Worm (Caenorhabditis elegans) whole organism, young adult: ENCODE results near the gene T05H10.4.

Source experiments
- F23B12.7 ChIP-seq: sonication (generic microtip); optimal IDR thresholded peaks from 2 replicates; lab custom pipeline; 2017; ENCODE audit warnings: missing genetic modification characterization, mild to moderate bottlenecking, missing compliant biosample characterization, antibody characterized with exemption, moderate library complexity; ENCODE audit not compliant: insufficient read depth
- F55B11.4 ChIP-seq: sonication (generic microtip); optimal IDR thresholded peaks from 2 replicates; lab custom pipeline; 2016; ENCODE audit warnings: missing compliant biosample characterization, missing genetic modification characterization, borderline replicate concordance; ENCODE audit not compliant: insufficient read depth
- F57A8.1 ChIP-seq: fragments of 200-800 bp; sonication (Bioruptor generic); optimal IDR thresholded peaks from 2 replicates; lab custom pipeline; 2018; ENCODE audit warnings: mild to moderate bottlenecking, missing genetic modification characterization, moderate library complexity, missing compliant biosample characterization
- K12H6.12 ChIP-seq: fragments of 200-800 bp; sonication (Bioruptor generic); optimal IDR thresholded peaks from 2 replicates; lab custom pipeline; 2018; ENCODE audit warnings: mild to moderate bottlenecking, missing genetic modification characterization, missing compliant biosample characterization
- T07F8.4 ChIP-seq: sonication (generic microtip); optimal IDR thresholded peaks from 2 replicates; lab custom pipeline; 2016; ENCODE audit warnings: mild to moderate bottlenecking, missing genetic modification characterization, moderate library complexity, missing compliant biosample characterization
- Y56A3A.18 ChIP-seq: fragments of 200-800 bp; sonication (Bioruptor generic); IDR thresholded peaks from 2 replicates; pipeline ENCODE4 v1.3.6; 2022; ENCODE audit warnings: missing genetic modification reagents, missing genetic modification characterization, missing compliant biosample characterization
- Y95B8A.8 ChIP-seq: fragments of 200-800 bp; sonication (Bioruptor generic); IDR thresholded peaks from 2 replicates; pipeline ENCODE4 v1.3.6; 2022; ENCODE audit warnings: missing genetic modification reagents, missing genetic modification characterization, missing compliant biosample characterization
- ama-1 ChIP-seq, 3 experiments: fragments of 150-350 bp in 1 of 3; sonication (generic microtip) in 2 of 3; optimal IDR thresholded peaks; 2 replicates each; lab custom pipeline; 2014 to 2018; ENCODE audit warnings: missing biosample characterization in 2 of 3, missing genetic modification characterization in 2 of 3, missing genetic modification reagents in 2 of 3
- attf-5 ChIP-seq: fragments of 200-800 bp; sonication (Bioruptor generic); optimal IDR thresholded peaks from 2 replicates; lab custom pipeline; 2018; ENCODE audit warnings: mild to moderate bottlenecking, missing genetic modification characterization, missing compliant biosample characterization
- ccch-3 ChIP-seq: fragments of 200-800 bp; sonication (Bioruptor generic); optimal IDR thresholded peaks from 2 replicates; lab custom pipeline; 2018; ENCODE audit warnings: mild to moderate bottlenecking, missing genetic modification characterization, missing compliant biosample characterization
- cebp-1 ChIP-seq, 2 experiments: fragments of 200-800 bp in 1 of 2; sonication (Bioruptor generic) in 1 of 2; sonication (generic microtip) in 1 of 2; IDR thresholded peaks in 1 of 2; optimal IDR thresholded peaks in 1 of 2; 2 replicates each; pipeline versions ENCODE4 v1.3.6 to Lab custom; 2017 to 2022; ENCODE audit warnings: missing compliant biosample characterization in 2 of 2, missing genetic modification characterization in 2 of 2, mild to moderate bottlenecking in 1 of 2, missing genetic modification reagents in 1 of 2, moderate library complexity in 1 of 2
- cebp-2 ChIP-seq: fragments of 200-800 bp; sonication (Bioruptor generic); IDR thresholded peaks from 2 replicates; pipeline ENCODE4 v1.3.6; 2022; ENCODE audit warnings: missing genetic modification characterization, missing compliant biosample characterization
- ceh-27 ChIP-seq: fragments of 200-800 bp; sonication (Bioruptor generic); optimal IDR thresholded peaks from 2 replicates; lab custom pipeline; 2018; ENCODE audit warnings: mild to moderate bottlenecking, missing genetic modification characterization, moderate library complexity, missing compliant biosample characterization
- ceh-58 ChIP-seq: fragments of 200-800 bp; sonication (Bioruptor generic); IDR thresholded peaks from 2 replicates; pipeline ENCODE4 v1.3.6; 2022; ENCODE audit warnings: missing genetic modification characterization, missing compliant biosample characterization
- dpff-1 ChIP-seq: sonication (generic microtip); optimal IDR thresholded peaks from 2 replicates; lab custom pipeline; 2017; ENCODE audit warnings: mild to moderate bottlenecking, missing genetic modification characterization, missing compliant biosample characterization
- gei-17 ChIP-seq: fragments of 200-800 bp; sonication (Bioruptor generic); optimal IDR thresholded peaks from 2 replicates; lab custom pipeline; 2018; ENCODE audit warnings: mild to moderate bottlenecking, missing genetic modification characterization, missing compliant biosample characterization
- let-526 ChIP-seq: fragments of 200-800 bp; sonication (Bioruptor generic); IDR thresholded peaks from 2 replicates; pipeline ENCODE4 v1.3.6; 2022; ENCODE audit warnings: missing genetic modification reagents, missing genetic modification characterization, missing compliant biosample characterization
- lin-26 ChIP-seq: fragments of 200-800 bp; sonication (Bioruptor generic); IDR thresholded peaks from 2 replicates; pipeline ENCODE4 v1.3.6; 2022; ENCODE audit warnings: missing genetic modification reagents, missing genetic modification characterization, missing compliant biosample characterization
- lin-35 ChIP-seq, 3 experiments: fragments of 150-350 bp in 2 of 3; sonication (generic microtip) in 1 of 3; optimal IDR thresholded peaks; 2 replicates each; lab custom pipeline; 2014 to 2018; ENCODE audit warnings: missing biosample characterization in 3 of 3, missing genetic modification characterization in 3 of 3, missing genetic modification reagents in 3 of 3
- lin-54 ChIP-seq: fragments of 200-800 bp; sonication (Bioruptor generic); optimal IDR thresholded peaks from 2 replicates; lab custom pipeline; 2018; ENCODE audit warnings: mild to moderate bottlenecking, missing genetic modification characterization, missing compliant biosample characterization
- lir-1 ChIP-seq: fragments of 200-800 bp; sonication (Bioruptor generic); conservative IDR thresholded peaks from 2 replicates; pipeline ENCODE4 v1.3.6; 2022; ENCODE audit warnings: missing genetic modification reagents, missing genetic modification characterization, missing compliant biosample characterization
- lsl-1 ChIP-seq: fragments of 200-800 bp; sonication (Bioruptor generic); optimal IDR thresholded peaks from 2 replicates; lab custom pipeline; 2018; ENCODE audit warnings: mild to moderate bottlenecking, missing genetic modification characterization, moderate library complexity, missing compliant biosample characterization
- madf-3 ChIP-seq: fragments of 200-800 bp; sonication (Bioruptor generic); IDR thresholded peaks from 2 replicates; pipeline ENCODE4 v1.3.6; 2022; ENCODE audit warnings: missing genetic modification reagents, missing genetic modification characterization, missing compliant biosample characterization
- madf-6 ChIP-seq: fragments of 200-800 bp; sonication (Bioruptor generic); IDR thresholded peaks from 2 replicates; pipeline ENCODE4 v1.3.6; 2022; ENCODE audit warnings: missing genetic modification reagents, missing genetic modification characterization, missing compliant biosample characterization
- mes-4 ChIP-seq: sonication (generic microtip); optimal IDR thresholded peaks from 2 replicates; lab custom pipeline; 2016; ENCODE audit warnings: missing genotype, missing genetic modification characterization, missing compliant biosample characterization
- mxl-1 ChIP-seq: sonication (generic microtip); optimal IDR thresholded peaks from 2 replicates; lab custom pipeline; 2016; ENCODE audit warnings: missing genetic modification characterization, missing compliant biosample characterization
- nfya-2 ChIP-seq: fragments of 200-800 bp; sonication (Bioruptor generic); IDR thresholded peaks from 2 replicates; pipeline ENCODE4 v1.3.6; 2022; ENCODE audit warnings: missing genetic modification reagents, missing genetic modification characterization, missing compliant biosample characterization
- nhr-80 ChIP-seq: sonication (generic microtip); optimal IDR thresholded peaks from 2 replicates; lab custom pipeline; 2016; ENCODE audit warnings: missing genetic modification characterization, missing compliant biosample characterization
- pha-4 ChIP-seq: fragments of 150-350 bp; sonication (generic microtip); optimal IDR thresholded peaks from 2 replicates; lab custom pipeline; 2014; ENCODE audit warnings: missing biosample characterization, missing genetic modification reagents, missing genetic modification characterization
- snpc-1.3 ChIP-seq: sonication (generic microtip); optimal IDR thresholded peaks from 2 replicates; lab custom pipeline; 2017; ENCODE audit warnings: missing genetic modification characterization, mild to moderate bottlenecking, missing compliant biosample characterization, antibody characterized with exemption, moderate library complexity, missing genotype, missing genetic modification reagents; ENCODE audit not compliant: insufficient read depth
- somi-1 ChIP-seq: fragments of 200-800 bp; sonication (Bioruptor generic); optimal IDR thresholded peaks from 2 replicates; lab custom pipeline; 2018; ENCODE audit warnings: mild to moderate bottlenecking, missing genetic modification characterization, missing compliant biosample characterization
- sptf-2 ChIP-seq: fragments of 200-800 bp; sonication (Bioruptor generic); optimal IDR thresholded peaks from 2 replicates; lab custom pipeline; 2018; ENCODE audit warnings: mild to moderate bottlenecking, missing genetic modification characterization, missing compliant biosample characterization
- tbx-9 ChIP-seq: sonication (generic microtip); optimal IDR thresholded peaks from 2 replicates; lab custom pipeline; 2016; ENCODE audit warnings: borderline replicate concordance, missing genetic modification characterization, inconsistent platforms, missing compliant biosample characterization
- unc-130 ChIP-seq: sonication (generic microtip); optimal IDR thresholded peaks from 2 replicates; lab custom pipeline; 2016; ENCODE audit warnings: missing genetic modification reagents, missing genetic modification characterization, missing compliant biosample characterization
- unc-62 ChIP-seq: fragments of 150-350 bp; optimal IDR thresholded peaks from 2 replicates; lab custom pipeline; 2014; ENCODE audit warnings: missing biosample characterization, missing genetic modification reagents, missing genetic modification characterization
- zim-3 ChIP-seq: sonication (generic microtip); optimal IDR thresholded peaks from 2 replicates; lab custom pipeline; 2017; ENCODE audit warnings: mild to moderate bottlenecking, missing genetic modification characterization, moderate library complexity, missing compliant biosample characterization
- ztf-22 ChIP-seq: fragments of 200-800 bp; sonication (Bioruptor generic); optimal IDR thresholded peaks from 2 replicates; lab custom pipeline; 2018; ENCODE audit warnings: mild to moderate bottlenecking, missing genetic modification characterization, moderate library complexity, missing compliant biosample characterization
- ztf-26 ChIP-seq: sonication (generic microtip); optimal IDR thresholded peaks from 2 replicates; lab custom pipeline; 2017; ENCODE audit warnings: missing genetic modification characterization, missing compliant biosample characterization

Gene T05H10.4

DNA sequence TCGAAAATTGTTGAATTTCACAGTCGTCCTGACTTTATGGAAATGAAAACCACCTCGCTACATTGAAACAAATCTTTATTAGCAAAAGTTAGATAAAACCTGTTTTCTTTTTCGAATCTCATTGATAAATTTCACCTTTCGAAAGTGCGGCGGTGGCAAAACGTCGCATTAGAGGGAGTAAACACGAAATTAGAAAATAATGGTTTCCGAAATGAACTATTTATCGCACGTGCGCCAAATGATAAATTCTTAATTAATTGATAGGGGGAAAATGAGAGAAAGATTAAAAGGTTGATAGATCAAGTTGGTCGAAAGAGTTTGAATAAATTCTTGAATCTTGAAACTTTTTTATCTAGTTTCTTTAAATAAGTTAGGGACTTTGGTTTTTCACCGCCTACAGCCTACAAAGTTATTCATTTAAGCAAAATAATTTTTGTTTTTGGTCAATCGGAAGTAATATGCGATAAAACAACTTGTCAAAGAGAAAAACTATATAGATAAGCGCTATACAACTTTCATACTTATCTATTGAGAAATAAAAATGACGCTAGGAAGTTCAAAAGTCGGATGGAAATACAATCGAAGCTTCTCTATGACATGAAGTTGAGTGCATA is 18.2 kb downstream of the T05H10.4 start:
- TF ChIP-seq lir-1 (GFP tag; lab: Robert Waterston, UW) = no peak
- no peak for TF ChIP-seq Y95B8A.8 (GFP tag; lab: Robert Waterston, UW)
- no peak for TF ChIP-seq lin-26 (GFP tag; lab: Robert Waterston, UW)
- TF ChIP-seq let-526 (GFP tag; lab: Robert Waterston, UW) = no peak

DNA sequence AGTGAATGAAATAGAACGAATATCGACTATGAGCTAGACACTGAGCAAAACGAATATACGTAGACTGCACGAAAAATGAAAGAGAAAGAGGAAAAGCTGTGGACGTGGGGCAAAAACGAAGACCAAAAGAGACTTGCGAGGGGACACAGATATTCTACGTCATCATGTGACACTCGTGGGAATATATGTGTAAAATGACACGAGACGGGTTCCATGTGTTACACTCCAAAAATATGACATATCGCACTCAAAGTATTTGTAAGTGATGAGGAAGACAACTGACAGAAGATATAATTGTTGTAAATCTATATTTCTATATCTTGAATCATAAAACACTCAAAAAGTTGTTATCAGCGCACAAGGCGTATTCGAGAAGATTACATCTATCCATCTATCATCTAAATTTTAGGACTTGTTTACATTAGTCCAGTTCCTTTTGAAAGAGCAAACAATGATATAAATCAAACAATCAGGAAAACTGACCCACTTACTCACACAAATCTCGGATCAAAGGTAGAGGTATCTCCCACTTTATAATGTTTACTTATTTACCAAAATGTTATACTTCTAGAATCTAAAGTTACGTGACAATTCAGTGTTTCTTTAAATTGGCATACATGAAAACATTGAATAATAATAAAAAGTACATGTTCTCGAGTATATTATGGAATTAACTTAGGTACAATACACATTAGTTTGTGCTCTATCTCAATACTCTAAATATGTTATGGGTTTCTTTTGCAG is 19.0 kb downstream of the T05H10.4 start:
- TF ChIP-seq T07F8.4 (tag; lab: Kevin White, UChicago) (no peak), ama-1 (optimal IDR thresholded peaks at IDR 0.05; lab: Kevin White, UChicago) (no peak), ama-1 (GFP tag; optimal IDR thresholded peaks at IDR 0.05; lab: Kevin White, UChicago) (no peak), ztf-26 (no peak), sptf-2 (GFP tag; lab: Kevin White, UChicago) (no peak), cebp-1 (GFP tag; IDR thresholded peaks at IDR 0.05; lab: Robert Waterston, UW) (no peak), cebp-1 (tag; optimal IDR thresholded peaks at IDR 0.05; lab: Kevin White, UChicago) (peak; percentile 34), pha-4 (no peak), unc-130 (GFP tag; lab: Kevin White, UChicago) (no peak), lin-35 (GFP tag; optimal IDR thresholded peaks at IDR 0.05; lab: Kevin White, UChicago) (peak in 1 of 3 experiments; percentile 13), dpff-1 (tag; lab: Kevin White, UChicago) (no peak), attf-5 (peak; percentile 37), K12H6.12 (peak; percentile 15), somi-1 (GFP tag; lab: Kevin White, UChicago) (peak; percentile 50)

DNA sequence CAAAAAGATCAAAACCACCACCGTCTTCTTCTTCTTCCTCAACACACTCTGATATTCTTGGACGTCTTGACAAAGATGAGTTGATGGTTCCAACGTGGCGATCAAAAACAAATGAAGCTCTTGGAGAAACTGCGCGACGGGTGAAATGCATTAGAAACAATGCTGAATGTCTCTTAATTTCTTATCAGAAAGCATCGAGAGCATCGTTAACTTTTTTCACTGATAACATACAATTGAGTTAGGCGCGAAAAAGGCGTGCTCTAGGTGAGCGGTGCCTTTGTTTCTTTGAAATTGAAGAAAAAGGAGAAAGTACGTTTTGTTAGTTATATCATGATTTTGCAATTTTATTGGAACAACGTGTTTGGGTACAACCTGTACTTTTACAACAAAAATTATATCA is 20.3 kb downstream of the T05H10.4 start, which contains the start of gene gpcp-2:
Gene gpcp-2, minus strand, starts transcription at position 153 of the 400 bp plus-strand sequence.
- TF ChIP-seq nhr-80 (tag; lab: Kevin White, UChicago) (peak; percentile 48), mes-4 (tag; lab: Kevin White, UChicago) (no peak)
- TF ChIP-seq, all 124 proteins: peak for 1

DNA sequence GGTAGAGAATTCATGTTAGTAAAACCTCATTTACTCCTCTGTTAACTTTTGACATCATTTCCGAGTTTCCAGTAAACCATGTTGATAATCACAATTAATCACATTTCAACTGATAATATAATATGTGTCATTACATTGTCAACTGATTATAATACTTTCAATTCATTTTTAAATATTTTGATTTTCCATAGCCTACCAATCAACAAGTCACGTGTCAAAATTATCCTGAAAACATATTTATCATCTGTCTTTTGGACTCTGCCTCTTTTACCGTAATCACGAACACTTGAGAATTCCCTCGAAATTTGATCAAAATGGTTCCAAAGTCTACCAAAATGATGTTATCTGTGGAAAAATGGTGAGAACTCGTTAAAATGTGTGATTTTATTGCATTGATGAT is 21.1 kb downstream of the T05H10.4 start:
- TF ChIP-seq ccch-3 (no peak), lsl-1 (no peak), unc-62 (peak; percentile 27), F23B12.7 (tag; lab: Kevin White, UChicago) (no peak), nhr-80 (tag; lab: Kevin White, UChicago) (peak; percentile 17)
- TF ChIP-seq, all 124 proteins: peak for 2

DNA sequence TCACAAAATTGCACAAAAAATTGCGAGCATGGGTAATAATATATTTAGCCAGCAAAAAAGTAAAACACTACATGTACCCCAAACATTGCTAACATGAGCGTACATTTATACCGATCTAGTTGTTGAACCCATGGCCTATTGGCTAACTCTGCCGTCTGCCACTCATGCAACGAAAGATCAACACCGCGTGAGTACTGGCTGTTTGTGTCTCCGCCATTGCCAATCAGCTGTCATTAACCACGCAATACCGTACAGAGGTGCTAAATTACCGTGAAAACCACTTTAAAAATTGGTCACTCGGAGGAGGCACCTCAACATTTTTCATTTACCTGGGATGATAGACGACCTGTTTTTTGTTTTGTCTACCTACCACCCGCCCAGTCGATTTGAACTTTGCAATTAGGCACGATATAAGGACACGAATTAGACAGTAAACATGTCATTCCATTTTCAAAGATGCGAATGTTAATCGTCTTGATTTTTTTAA is 22.4 kb downstream of the T05H10.4 start, which contains the start of gene K02C4.2:
Gene K02C4.2, plus strand, starts transcription at position 437 of the 487 bp plus-strand sequence.
- peak; percentile 87 for TF ChIP-seq mxl-1 (tag; lab: Kevin White, UChicago)
- peak; percentile 44 for TF ChIP-seq ztf-22 (GFP tag; lab: Kevin White, UChicago)
- TF ChIP-seq tbx-9 = peak; percentile 54
- TF ChIP-seq F57A8.1 (GFP tag; lab: Kevin White, UChicago) = no peak
- peak; percentile 95 for TF ChIP-seq lin-26 (GFP tag; lab: Robert Waterston, UW)
- no peak for TF ChIP-seq ceh-58 (GFP tag; lab: Robert Waterston, UW)
- TF ChIP-seq ceh-27 = peak; percentile 93
- peak; percentile 58; the same call in 1 of the 2 replicates for TF ChIP-seq Y56A3A.18 (GFP tag; lab: Robert Waterston, UW)
- TF ChIP-seq lin-54 (GFP tag; lab: Kevin White, UChicago) = peak; percentile 76
- TF ChIP-seq zim-3 (tag; lab: Kevin White, UChicago) = peak; percentile 89
- peak; percentile 74 for TF ChIP-seq somi-1 (GFP tag; lab: Kevin White, UChicago)
- TF ChIP-seq gei-17 (GFP tag; lab: Kevin White, UChicago) = no peak
- TF ChIP-seq T07F8.4 (tag; lab: Kevin White, UChicago) = peak; percentile 77
- peak; percentile 79 for TF ChIP-seq ztf-26
- TF ChIP-seq madf-3 (GFP tag; lab: Robert Waterston, UW) = 0 out of 2 replicates have a peak, but pooled peaks have one; percentile 67
- TF ChIP-seq nhr-80 (tag; lab: Kevin White, UChicago) = peak; percentile 80
- TF ChIP-seq F55B11.4 = no peak
- peak; percentile 87 for TF ChIP-seq snpc-1.3
- no peak for TF ChIP-seq cebp-2 (GFP tag; lab: Robert Waterston, UW)
- TF ChIP-seq nfya-2 (GFP tag; lab: Robert Waterston, UW) = no peak
- TF ChIP-seq madf-6 (GFP tag; lab: Robert Waterston, UW) = peak; percentile 72
